Worm (Caenorhabditis elegans) whole organism, young adult: ENCODE data around the gene F52F10.2.

Source experiments
- B0035.1 ChIP-seq: sonication (generic microtip); optimal IDR thresholded peaks from 2 replicates; lab custom pipeline; 2016; ENCODE audit warnings: missing genetic modification characterization, mild to moderate bottlenecking, missing compliant biosample characterization, missing genotype, missing genetic modification reagents
- C06A6.2 ChIP-seq: fragments of 200-800 bp; sonication (Bioruptor generic); conservative IDR thresholded peaks from 2 replicates; pipeline ENCODE4 v1.3.6; 2022; ENCODE audit warnings: missing genetic modification characterization, missing compliant biosample characterization
- F10E7.11 ChIP-seq: sonication (generic microtip); optimal IDR thresholded peaks from 2 replicates; lab custom pipeline; 2017; ENCODE audit warnings: mild to moderate bottlenecking, missing genetic modification characterization, moderate library complexity, missing compliant biosample characterization
- F33H1.4 ChIP-seq: fragments of 200-800 bp; sonication (Bioruptor generic); IDR thresholded peaks from 2 replicates; pipeline ENCODE4 v1.3.6; 2022; ENCODE audit warnings: missing genetic modification reagents, missing genetic modification characterization, missing compliant biosample characterization
- K12H6.12 ChIP-seq: fragments of 200-800 bp; sonication (Bioruptor generic); optimal IDR thresholded peaks from 2 replicates; lab custom pipeline; 2018; ENCODE audit warnings: mild to moderate bottlenecking, missing genetic modification characterization, missing compliant biosample characterization
- T26A5.8 ChIP-seq: sonication (generic microtip); optimal IDR thresholded peaks from 2 replicates; lab custom pipeline; 2016; ENCODE audit warnings: missing genetic modification characterization, missing compliant biosample characterization
- Y53F4B.3 ChIP-seq: fragments of 200-800 bp; sonication (Bioruptor generic); IDR thresholded peaks from 2 replicates; pipeline ENCODE4 v1.3.6; 2022; ENCODE audit warnings: missing genetic modification reagents, missing genetic modification characterization, missing compliant biosample characterization
- Y67H2A.10 ChIP-seq: fragments of 200-800 bp; sonication (Bioruptor generic); conservative IDR thresholded peaks from 2 replicates; pipeline ENCODE4 v1.3.6; 2022; ENCODE audit warnings: missing genetic modification reagents, missing genetic modification characterization, missing compliant biosample characterization
- attf-6 ChIP-seq: fragments of 200-800 bp; sonication (Bioruptor generic); IDR thresholded peaks from 2 replicates; pipeline ENCODE4 v1.3.6; 2022; ENCODE audit warnings: missing genetic modification reagents, missing genetic modification characterization, missing compliant biosample characterization
- cebp-1 ChIP-seq, 2 experiments: fragments of 200-800 bp in 1 of 2; sonication (Bioruptor generic) in 1 of 2; sonication (generic microtip) in 1 of 2; IDR thresholded peaks in 1 of 2; optimal IDR thresholded peaks in 1 of 2; 2 replicates each; pipeline versions ENCODE4 v1.3.6 to Lab custom; 2017 to 2022; ENCODE audit warnings: missing compliant biosample characterization in 2 of 2, missing genetic modification characterization in 2 of 2, mild to moderate bottlenecking in 1 of 2, missing genetic modification reagents in 1 of 2, moderate library complexity in 1 of 2
- ceh-100 ChIP-seq: fragments of 200-800 bp; sonication (Bioruptor generic); IDR thresholded peaks from 2 replicates; pipeline ENCODE4 v1.3.6; 2022; ENCODE audit warnings: missing genetic modification reagents, missing genetic modification characterization, missing compliant biosample characterization
- ceh-40 ChIP-seq: fragments of 200-800 bp; sonication (Bioruptor generic); IDR thresholded peaks from 2 replicates; pipeline ENCODE4 v1.3.6; 2022; ENCODE audit warnings: missing genetic modification characterization, missing compliant biosample characterization
- ceh-91 ChIP-seq: fragments of 200-800 bp; sonication (Bioruptor generic); IDR thresholded peaks from 2 replicates; pipeline ENCODE4 v1.3.6; 2022; ENCODE audit warnings: missing genetic modification reagents, missing genetic modification characterization, missing compliant biosample characterization
- dpl-1 ChIP-seq: fragments of 150-350 bp; optimal IDR thresholded peaks from 2 replicates; lab custom pipeline; 2014; ENCODE audit warnings: missing biosample characterization, missing genetic modification reagents, missing genetic modification characterization
- egl-44 ChIP-seq: fragments of 200-800 bp; sonication (Bioruptor generic); IDR thresholded peaks from 2 replicates; pipeline ENCODE4 v1.3.6; 2022; ENCODE audit warnings: missing genetic modification reagents, missing genetic modification characterization, missing compliant biosample characterization
- ets-4 ChIP-seq: fragments of 200-800 bp; sonication (Bioruptor generic); optimal IDR thresholded peaks from 2 replicates; lab custom pipeline; 2018; ENCODE audit warnings: mild to moderate bottlenecking, missing genetic modification characterization, missing compliant biosample characterization
- fkh-3 ChIP-seq: sonication (generic microtip); optimal IDR thresholded peaks from 2 replicates; lab custom pipeline; 2016; ENCODE audit warnings: mild to moderate bottlenecking, missing genetic modification characterization, missing compliant biosample characterization
- hmg-1.2 ChIP-seq: fragments of 200-800 bp; sonication (Bioruptor generic); IDR thresholded peaks from 2 replicates; pipeline ENCODE4 v1.3.6; 2022; ENCODE audit warnings: missing genetic modification reagents, missing genetic modification characterization, missing compliant biosample characterization
- let-607 ChIP-seq, 2 experiments: fragments of 200-800 bp in 1 of 2; sonication (Bioruptor generic) in 1 of 2; sonication (generic microtip) in 1 of 2; optimal IDR thresholded peaks; 2 replicates each; lab custom pipeline; 2016 to 2018; ENCODE audit warnings: mild to moderate bottlenecking in 2 of 2, missing compliant biosample characterization in 2 of 2, missing genetic modification characterization in 2 of 2, moderate library complexity in 2 of 2, missing genotype in 1 of 2
- lin-40 ChIP-seq: sonication (generic microtip); optimal IDR thresholded peaks from 2 replicates; lab custom pipeline; 2016; ENCODE audit warnings: missing genetic modification characterization, mild to moderate bottlenecking, missing compliant biosample characterization, missing genotype, missing genetic modification reagents
- lir-1 ChIP-seq: fragments of 200-800 bp; sonication (Bioruptor generic); conservative IDR thresholded peaks from 2 replicates; pipeline ENCODE4 v1.3.6; 2022; ENCODE audit warnings: missing genetic modification reagents, missing genetic modification characterization, missing compliant biosample characterization
- lsy-27 ChIP-seq: sonication (generic microtip); optimal IDR thresholded peaks from 2 replicates; lab custom pipeline; 2017; ENCODE audit warnings: missing genetic modification characterization, mild to moderate bottlenecking, missing compliant biosample characterization, antibody characterized with exemption, missing genotype, borderline replicate concordance; ENCODE audit not compliant: insufficient read depth
- mcd-1 ChIP-seq: fragments of 200-800 bp; sonication (Bioruptor generic); IDR thresholded peaks from 2 replicates; pipeline ENCODE4 v1.3.6; 2022; ENCODE audit warnings: missing genetic modification reagents, missing genetic modification characterization, missing compliant biosample characterization
- mes-4 ChIP-seq: sonication (generic microtip); optimal IDR thresholded peaks from 2 replicates; lab custom pipeline; 2016; ENCODE audit warnings: missing genotype, missing genetic modification characterization, missing compliant biosample characterization
- nfya-1 ChIP-seq: sonication (generic microtip); optimal IDR thresholded peaks from 2 replicates; lab custom pipeline; 2017; ENCODE audit warnings: antibody characterized with exemption, missing compliant biosample characterization, missing genetic modification characterization, borderline replicate concordance; ENCODE audit not compliant: insufficient read depth
- nhr-27 ChIP-seq: fragments of 200-800 bp; sonication (Bioruptor generic); optimal IDR thresholded peaks from 2 replicates; lab custom pipeline; 2018; ENCODE audit warnings: mild to moderate bottlenecking, missing genetic modification characterization, moderate library complexity, missing compliant biosample characterization
- nhr-90 ChIP-seq: sonication (generic microtip); optimal IDR thresholded peaks from 2 replicates; lab custom pipeline; 2016; ENCODE audit warnings: missing genotype, mild to moderate bottlenecking, missing genetic modification characterization, missing compliant biosample characterization
- sdz-38 ChIP-seq: sonication (generic microtip); optimal IDR thresholded peaks from 2 replicates; lab custom pipeline; 2016; ENCODE audit warnings: missing genotype, missing genetic modification characterization, missing compliant biosample characterization
- snpc-1.3 ChIP-seq: sonication (generic microtip); optimal IDR thresholded peaks from 2 replicates; lab custom pipeline; 2017; ENCODE audit warnings: missing genetic modification characterization, mild to moderate bottlenecking, missing compliant biosample characterization, antibody characterized with exemption, moderate library complexity, missing genotype, missing genetic modification reagents; ENCODE audit not compliant: insufficient read depth
- tbp1 ChIP-seq: fragments of 200-800 bp; sonication (Bioruptor generic); optimal IDR thresholded peaks from 2 replicates; lab custom pipeline; 2018; ENCODE audit warnings: mild to moderate bottlenecking, missing genetic modification characterization, missing compliant biosample characterization
- tlf-1 ChIP-seq: fragments of 200-800 bp; sonication (Bioruptor generic); optimal IDR thresholded peaks from 2 replicates; lab custom pipeline; 2018; ENCODE audit warnings: mild to moderate bottlenecking, missing genetic modification characterization, missing compliant biosample characterization
- unc-130 ChIP-seq: sonication (generic microtip); optimal IDR thresholded peaks from 2 replicates; lab custom pipeline; 2016; ENCODE audit warnings: missing genetic modification reagents, missing genetic modification characterization, missing compliant biosample characterization
- xnd-1 ChIP-seq: sonication (generic microtip); optimal IDR thresholded peaks from 2 replicates; lab custom pipeline; 2016; ENCODE audit warnings: missing genotype, missing genetic modification reagents, missing genetic modification characterization, missing compliant biosample characterization
- zim-3 ChIP-seq: sonication (generic microtip); optimal IDR thresholded peaks from 2 replicates; lab custom pipeline; 2017; ENCODE audit warnings: mild to moderate bottlenecking, missing genetic modification characterization, moderate library complexity, missing compliant biosample characterization
- ztf-18 ChIP-seq: sonication (generic microtip); optimal IDR thresholded peaks from 2 replicates; lab custom pipeline; 2016; ENCODE audit warnings: missing genotype, mild to moderate bottlenecking, missing genetic modification characterization, missing compliant biosample characterization
- ztf-26 ChIP-seq: sonication (generic microtip); optimal IDR thresholded peaks from 2 replicates; lab custom pipeline; 2017; ENCODE audit warnings: missing genetic modification characterization, missing compliant biosample characterization

F52F10.2 gene

ce11 chrV:1547843-1548242 is at the start of gene F52F10.2:
F52F10.2 (plus strand) TSS chrV:1548143.
- TF ChIP-seq egl-44 (GFP tag; lab: Robert Waterston, UW) (no peak), attf-6 (GFP tag; lab: Robert Waterston, UW) (no peak), ztf-18 (tag; lab: Kevin White, UChicago) (no peak), B0035.1 (tag; lab: Kevin White, UChicago) (no peak), nhr-27 (tag; lab: Kevin White, UChicago) (no peak), ceh-91 (GFP tag; lab: Robert Waterston, UW) (no peak), fkh-3 (tag; lab: Kevin White, UChicago) (no peak), zim-3 (tag; lab: Kevin White, UChicago) (no peak), ceh-40 (GFP tag; lab: Robert Waterston, UW) (no peak), F10E7.11 (tag; lab: Kevin White, UChicago) (no peak), ztf-26 (tag; lab: Kevin White, UChicago) (no peak), K12H6.12 (tag; lab: Kevin White, UChicago) (no peak)

- TF ChIP-seq tlf-1 (GFP tag; lab: Kevin White, UChicago), result no peak
- no peak for TF ChIP-seq nhr-90 (tag; lab: Kevin White, UChicago)
- no peak for TF ChIP-seq nfya-1
- no peak for TF ChIP-seq let-607 (tag; optimal IDR thresholded peaks at IDR 0.05; lab: Kevin White, UChicago)
- no peak for TF ChIP-seq hmg-1.2
- TF ChIP-seq lsy-27 (tag; lab: Kevin White, UChicago), result no peak
- no peak for TF ChIP-seq F33H1.4 (GFP tag; lab: Robert Waterston, UW)
- TF ChIP-seq xnd-1, result no peak
- TF ChIP-seq unc-130 (GFP tag; lab: Kevin White, UChicago), result no peak
- TF ChIP-seq cebp-1 (GFP tag; IDR thresholded peaks at IDR 0.05; lab: Robert Waterston, UW), result no peak
- TF ChIP-seq cebp-1 (tag; optimal IDR thresholded peaks at IDR 0.05; lab: Kevin White, UChicago), result no peak
- TF ChIP-seq Y53F4B.3, result no peak
- no peak for TF ChIP-seq attf-6 (GFP tag; lab: Robert Waterston, UW)
- TF ChIP-seq ets-4 (GFP tag; lab: Kevin White, UChicago), result no peak
- TF ChIP-seq tbp1 (GFP tag; lab: Kevin White, UChicago), result no peak
- no peak for TF ChIP-seq mes-4 (tag; lab: Kevin White, UChicago)
- TF ChIP-seq lir-1 (GFP tag; lab: Robert Waterston, UW), result no peak
- no peak for TF ChIP-seq egl-44 (GFP tag; lab: Robert Waterston, UW)
Measured at ce11 chrV:1499140-1499539, 48.8 kb upstream of the F52F10.2 start, which contains the start of gene sru-27. sru-27 (plus strand) TSS chrV:1499440.

ce11 chrV:1505995-1506394 is 41.9 kb upstream of the F52F10.2 start, which contains the start of gene sru-28:
sru-28 (plus strand) TSS chrV:1506295.
- TF ChIP-seq lin-40 (no peak), T26A5.8 (tag; lab: Kevin White, UChicago) (no peak), snpc-1.3 (tag; lab: Kevin White, UChicago) (no peak)
- TF ChIP-seq, all 124 proteins: peak for 0

- TF ChIP-seq ceh-100 (GFP tag; lab: Robert Waterston, UW) (no peak), mcd-1 (no peak), sdz-38 (no peak), dpl-1 (no peak), C06A6.2 (GFP tag; lab: Robert Waterston, UW) (no peak), Y67H2A.10 (GFP tag; lab: Robert Waterston, UW) (no peak)
Measured at ce11 chrV:1511537-1511936, 36.4 kb upstream of the F52F10.2 start, which contains the start of gene nhr-260. nhr-260 (minus strand) TSS chrV:1511637.
